2 fruit fly cellular contexts compared by ENCODE assay signal in genomic region chrX:1209251-1210020, dm6.
A peak's percentile ranks its signal among the peaks of the same experiment; 100 is the strongest.
TF ChIP-seq lines count a peak whose summit lies in the region.

CG11382 (plus strand) TSS chrX:1209970.

TF ChIP-seq in whole organism, embryonic, 481 proteins besides CTCF, POLR2A, EP300 and RAD21 (continued from another document):
- TF ChIP-seq CG8388 (GFP tag; optimal IDR thresholded peaks at IDR 0.05; lab: Kevin White, UChicago) (peak; percentile 20), Hr78 (GFP tag; optimal IDR thresholded peaks at IDR 0.05; lab: Kevin White, UChicago) (no peak), CG10979 (tag; optimal IDR thresholded peaks at IDR 0.05; lab: Kevin White, UChicago) (peak; percentile 5), Taf1 (GFP tag; IDR thresholded peaks at IDR 0.05; lab: Robert Waterston, UW) (no peak), Scr (GFP tag; IDR thresholded peaks at IDR 0.05; lab: Robert Waterston, UW; ENCODE audit: partially characterized antibody) (no peak), CG1647 (GFP tag; optimal IDR thresholded peaks at IDR 0.05; lab: Kevin White, UChicago) (no peak), CG3065 (GFP tag; optimal IDR thresholded peaks at IDR 0.05; lab: Kevin White, UChicago) (no peak), CG17359 (tag; optimal IDR thresholded peaks at IDR 0.05; lab: Kevin White, UChicago) (no peak), lola (GFP tag; optimal IDR thresholded peaks at IDR 0.05; lab: Kevin White, UChicago) (peak in 1 of 3 experiments; percentile 2), gcm2 (GFP tag; optimal IDR thresholded peaks at IDR 0.05; lab: Kevin White, UChicago) (no peak), CG17802 (tag; optimal IDR thresholded peaks at IDR 0.05; lab: Kevin White, UChicago) (no peak), CG18619 (GFP tag; optimal IDR thresholded peaks at IDR 0.05; lab: Kevin White, UChicago) (no peak), dan (GFP tag; IDR thresholded peaks at IDR 0.05; lab: Robert Waterston, UW) (no peak), CG1529 (GFP tag; optimal IDR thresholded peaks at IDR 0.05; lab: Kevin White, UChicago) (no peak), CG6689 (GFP tag; IDR thresholded peaks at IDR 0.05; lab: Robert Waterston, UW) (no peak), CG4707 (GFP tag; optimal IDR thresholded peaks at IDR 0.05; lab: Kevin White, UChicago) (peak; percentile 78), crp (GFP tag; optimal IDR thresholded peaks at IDR 0.05; lab: Kevin White, UChicago) (no peak), Dll (GFP tag; IDR thresholded peaks at IDR 0.05; lab: Robert Waterston, UW; ENCODE audit: partially characterized antibody) (0 out of 4 replicates have a peak, but pooled peaks have one; percentile 39), CG9797 (GFP tag; optimal IDR thresholded peaks at IDR 0.05; lab: Kevin White, UChicago) (no peak), CG31365 (tag; optimal IDR thresholded peaks at IDR 0.05; lab: Kevin White, UChicago) (no peak), CG15696 (tag; optimal IDR thresholded peaks at IDR 0.05; lab: Kevin White, UChicago) (peak; percentile 15), CG16813 (GFP tag; IDR thresholded peaks at IDR 0.05; lab: Robert Waterston, UW; ENCODE audit: partially characterized antibody) (no peak), pnt (GFP tag; optimal IDR thresholded peaks at IDR 0.05; lab: Kevin White, UChicago) (no peak), Xrp1 (GFP tag; IDR thresholded peaks at IDR 0.05; lab: Robert Waterston, UW) (0 out of 2 replicates have a peak, but pooled peaks have one; percentile 21), Dad (GFP tag; optimal IDR thresholded peaks at IDR 0.05; lab: Kevin White, UChicago) (no peak), CG10959 (GFP tag; IDR thresholded peaks at IDR 0.05; lab: Robert Waterston, UW) (no peak), CG13123 (GFP tag; optimal IDR thresholded peaks at IDR 0.05; lab: Kevin White, UChicago) (no peak), stwl (tag; optimal IDR thresholded peaks at IDR 0.05; lab: Kevin White, UChicago) (peak; percentile 5), Dfd (GFP tag; optimal IDR thresholded peaks at IDR 0.05; lab: Kevin White, UChicago) (no peak), wek (GFP tag; optimal IDR thresholded peaks at IDR 0.05; lab: Kevin White, UChicago) (no peak), nerfin-1 (tag; optimal IDR thresholded peaks at IDR 0.05; lab: Kevin White, UChicago) (peak; percentile 3), tll (GFP tag; optimal IDR thresholded peaks at IDR 0.05; lab: Kevin White, UChicago) (peak in 1 of 2 experiments; percentile 13), CG17912 (GFP tag; optimal IDR thresholded peaks at IDR 0.05; lab: Kevin White, UChicago) (no peak), Fer1 (GFP tag; optimal IDR thresholded peaks at IDR 0.05; lab: Kevin White, UChicago) (no peak), zen (tag; optimal IDR thresholded peaks at IDR 0.05; lab: Kevin White, UChicago) (peak; percentile 37), CG8290 (GFP tag; optimal IDR thresholded peaks at IDR 0.05; lab: Kevin White, UChicago) (no peak), CG8290 (tag; optimal IDR thresholded peaks at IDR 0.05; lab: Kevin White, UChicago) (no peak), dpn (GFP tag; optimal IDR thresholded peaks at IDR 0.05; lab: Kevin White, UChicago) (no peak), Trl (optimal IDR thresholded peaks at IDR 0.05; lab: Kevin White, UChicago) (peak; percentile 10 to 57), Trl (GFP tag; optimal IDR thresholded peaks at IDR 0.05; lab: Kevin White, UChicago) (no peak), sug (tag; optimal IDR thresholded peaks at IDR 0.05; lab: Kevin White, UChicago) (no peak), CG9876 (GFP tag; optimal IDR thresholded peaks at IDR 0.05; lab: Kevin White, UChicago) (no peak), CG10654 (GFP tag; optimal IDR thresholded peaks at IDR 0.05; lab: Kevin White, UChicago) (no peak), CG11696 (GFP tag; IDR thresholded peaks at IDR 0.05; lab: Robert Waterston, UW) (no peak), sens (GFP tag; lab: Kevin White, UChicago) (peak; percentile 36), tna (GFP tag; IDR thresholded peaks at IDR 0.05; lab: Robert Waterston, UW; ENCODE audit: partially characterized antibody) (no peak), fd102C (GFP tag; optimal IDR thresholded peaks at IDR 0.05; lab: Kevin White, UChicago) (no peak), CG31441 (GFP tag; IDR thresholded peaks at IDR 0.05; lab: Robert Waterston, UW) (0 out of 2 replicates have a peak, but pooled peaks have one; percentile 19), cad (GFP tag; optimal IDR thresholded peaks at IDR 0.05; lab: Kevin White, UChicago) (peak; percentile 79), bbx (GFP tag; IDR thresholded peaks at IDR 0.05; lab: Robert Waterston, UW; ENCODE audit: partially characterized antibody) (no peak), CG6654 (GFP tag; optimal IDR thresholded peaks at IDR 0.05; lab: Kevin White, UChicago) (peak; percentile 96), pum (GFP tag; optimal IDR thresholded peaks at IDR 0.05; lab: Kevin White, UChicago) (no peak), HLH4C (GFP tag; IDR thresholded peaks at IDR 0.05; lab: Robert Waterston, UW; ENCODE audit: partially characterized antibody) (no peak), Dek (tag; optimal IDR thresholded peaks at IDR 0.05; lab: Kevin White, UChicago) (no peak), CG16863 (GFP tag; optimal IDR thresholded peaks at IDR 0.05; lab: Kevin White, UChicago) (no peak)
TF ChIP-seq in whole organism, embryonic: peak in this region for 20.

TF ChIP-seq in whole organism, prepupa, 60 proteins besides CTCF, POLR2A, EP300 and RAD21 (continued from another document):
- TF ChIP-seq CG4318 (GFP tag; optimal IDR thresholded peaks at IDR 0.05; lab: Kevin White, UChicago): no peak
- TF ChIP-seq OdsH (GFP tag; optimal IDR thresholded peaks at IDR 0.05; lab: Kevin White, UChicago): no peak
- no peak for TF ChIP-seq CG1621 (tag; optimal IDR thresholded peaks at IDR 0.05; lab: Kevin White, UChicago)
- TF ChIP-seq Sox14 (GFP tag; optimal IDR thresholded peaks at IDR 0.05; lab: Kevin White, UChicago): peak; percentile 12
